Worm (Caenorhabditis elegans) whole organism, young adult: ENCODE measurements around the gene T27F7.12.

Experiments
- B0336.3 ChIP-seq: fragments of 200-800 bp; sonication (Bioruptor generic); IDR thresholded peaks from 2 replicates; pipeline ENCODE4 v1.3.6; 2022; ENCODE audit warnings: missing genetic modification characterization, missing compliant biosample characterization
- C06A6.2 ChIP-seq: fragments of 200-800 bp; sonication (Bioruptor generic); conservative IDR thresholded peaks from 2 replicates; pipeline ENCODE4 v1.3.6; 2022; ENCODE audit warnings: missing genetic modification characterization, missing compliant biosample characterization
- F22D6.2 ChIP-seq: sonication (generic microtip); optimal IDR thresholded peaks from 2 replicates; lab custom pipeline; 2016; ENCODE audit warnings: mild to moderate bottlenecking, missing genetic modification characterization, missing compliant biosample characterization
- F33H1.4 ChIP-seq: fragments of 200-800 bp; sonication (Bioruptor generic); IDR thresholded peaks from 2 replicates; pipeline ENCODE4 v1.3.6; 2022; ENCODE audit warnings: missing genetic modification reagents, missing genetic modification characterization, missing compliant biosample characterization
- F52B5.7 ChIP-seq: sonication (generic microtip); optimal IDR thresholded peaks from 2 replicates; lab custom pipeline; 2016; ENCODE audit warnings: mild to moderate bottlenecking, missing genetic modification characterization, missing compliant biosample characterization
- F55B11.4 ChIP-seq: sonication (generic microtip); optimal IDR thresholded peaks from 2 replicates; lab custom pipeline; 2016; ENCODE audit warnings: missing compliant biosample characterization, missing genetic modification characterization, borderline replicate concordance; ENCODE audit not compliant: insufficient read depth
- F57A8.1 ChIP-seq: fragments of 200-800 bp; sonication (Bioruptor generic); optimal IDR thresholded peaks from 2 replicates; lab custom pipeline; 2018; ENCODE audit warnings: mild to moderate bottlenecking, missing genetic modification characterization, moderate library complexity, missing compliant biosample characterization
- K11D2.4 ChIP-seq: fragments of 200-800 bp; sonication (Bioruptor generic); IDR thresholded peaks from 2 replicates; pipeline ENCODE4 v1.3.6; 2022; ENCODE audit warnings: missing genetic modification reagents, missing genetic modification characterization, missing compliant biosample characterization
- K12H6.12 ChIP-seq: fragments of 200-800 bp; sonication (Bioruptor generic); optimal IDR thresholded peaks from 2 replicates; lab custom pipeline; 2018; ENCODE audit warnings: mild to moderate bottlenecking, missing genetic modification characterization, missing compliant biosample characterization
- T07F8.4 ChIP-seq: sonication (generic microtip); optimal IDR thresholded peaks from 2 replicates; lab custom pipeline; 2016; ENCODE audit warnings: mild to moderate bottlenecking, missing genetic modification characterization, moderate library complexity, missing compliant biosample characterization
- Y67H2A.10 ChIP-seq: fragments of 200-800 bp; sonication (Bioruptor generic); conservative IDR thresholded peaks from 2 replicates; pipeline ENCODE4 v1.3.6; 2022; ENCODE audit warnings: missing genetic modification reagents, missing genetic modification characterization, missing compliant biosample characterization
- Y79H2A.3 ChIP-seq: fragments of 200-800 bp; sonication (Bioruptor generic); conservative IDR thresholded peaks from 2 replicates; pipeline ENCODE4 v1.3.6; 2022; ENCODE audit warnings: missing genetic modification reagents, missing genetic modification characterization, missing compliant biosample characterization
- Y95B8A.8 ChIP-seq: fragments of 200-800 bp; sonication (Bioruptor generic); IDR thresholded peaks from 2 replicates; pipeline ENCODE4 v1.3.6; 2022; ENCODE audit warnings: missing genetic modification reagents, missing genetic modification characterization, missing compliant biosample characterization
- akir-1 ChIP-seq: fragments of 200-800 bp; sonication (Bioruptor generic); optimal IDR thresholded peaks from 2 replicates; lab custom pipeline; 2018; ENCODE audit warnings: mild to moderate bottlenecking, missing genetic modification characterization, moderate library complexity, missing compliant biosample characterization
- atf-7 ChIP-seq: sonication (generic microtip); optimal IDR thresholded peaks from 2 replicates; lab custom pipeline; 2017; ENCODE audit warnings: mild to moderate bottlenecking, missing genetic modification characterization, missing compliant biosample characterization
- attf-3 ChIP-seq: fragments of 200-800 bp; sonication (Bioruptor generic); conservative IDR thresholded peaks from 2 replicates; pipeline ENCODE4 v1.3.6; 2022; ENCODE audit warnings: missing genetic modification reagents, missing genetic modification characterization, missing compliant biosample characterization
- attf-5 ChIP-seq: fragments of 200-800 bp; sonication (Bioruptor generic); optimal IDR thresholded peaks from 2 replicates; lab custom pipeline; 2018; ENCODE audit warnings: mild to moderate bottlenecking, missing genetic modification characterization, missing compliant biosample characterization
- attf-6 ChIP-seq: fragments of 200-800 bp; sonication (Bioruptor generic); IDR thresholded peaks from 2 replicates; pipeline ENCODE4 v1.3.6; 2022; ENCODE audit warnings: missing genetic modification reagents, missing genetic modification characterization, missing compliant biosample characterization
- ceh-58 ChIP-seq: fragments of 200-800 bp; sonication (Bioruptor generic); IDR thresholded peaks from 2 replicates; pipeline ENCODE4 v1.3.6; 2022; ENCODE audit warnings: missing genetic modification characterization, missing compliant biosample characterization
- chd-7 ChIP-seq: sonication (generic microtip); optimal IDR thresholded peaks from 2 replicates; lab custom pipeline; 2016; ENCODE audit warnings: mild to moderate bottlenecking, missing genetic modification characterization, moderate library complexity, missing compliant biosample characterization
- egl-18 ChIP-seq: fragments of 200-800 bp; sonication (Bioruptor generic); IDR thresholded peaks from 2 replicates; pipeline ENCODE4 v1.3.6; 2022; ENCODE audit warnings: missing genetic modification reagents, missing genetic modification characterization, missing compliant biosample characterization
- egl-44 ChIP-seq: fragments of 200-800 bp; sonication (Bioruptor generic); IDR thresholded peaks from 2 replicates; pipeline ENCODE4 v1.3.6; 2022; ENCODE audit warnings: missing genetic modification reagents, missing genetic modification characterization, missing compliant biosample characterization
- ekl-4 ChIP-seq: fragments of 200-800 bp; sonication (Bioruptor generic); IDR thresholded peaks from 2 replicates; pipeline ENCODE4 v1.3.6; 2022; ENCODE audit warnings: missing genetic modification reagents, missing genetic modification characterization, missing compliant biosample characterization
- fkh-3 ChIP-seq: sonication (generic microtip); optimal IDR thresholded peaks from 2 replicates; lab custom pipeline; 2016; ENCODE audit warnings: mild to moderate bottlenecking, missing genetic modification characterization, missing compliant biosample characterization
- hmg-20 ChIP-seq: fragments of 200-800 bp; sonication (Bioruptor generic); IDR thresholded peaks from 2 replicates; pipeline ENCODE4 v1.3.6; 2022; ENCODE audit warnings: missing genetic modification reagents, missing genetic modification characterization, missing compliant biosample characterization
- hrde-1 ChIP-seq: sonication (generic microtip); optimal IDR thresholded peaks from 2 replicates; lab custom pipeline; 2016; ENCODE audit warnings: missing genetic modification characterization, mild to moderate bottlenecking, missing compliant biosample characterization, moderate library complexity, missing genotype, missing genetic modification reagents, borderline replicate concordance
- hsf-1 ChIP-seq: fragments of 200-800 bp; sonication (Bioruptor generic); IDR thresholded peaks from 2 replicates; pipeline ENCODE4 v1.3.6; 2022; ENCODE audit warnings: missing genetic modification reagents, missing genetic modification characterization, missing compliant biosample characterization
- lag-1 ChIP-seq: fragments of 200-800 bp; sonication (Bioruptor generic); IDR thresholded peaks from 2 replicates; pipeline ENCODE4 v1.3.6; 2022; ENCODE audit warnings: missing genetic modification reagents, missing genetic modification characterization, missing compliant biosample characterization
- let-607 ChIP-seq, 2 experiments: fragments of 200-800 bp in 1 of 2; sonication (Bioruptor generic) in 1 of 2; sonication (generic microtip) in 1 of 2; optimal IDR thresholded peaks; 2 replicates each; lab custom pipeline; 2016 to 2018; ENCODE audit warnings: mild to moderate bottlenecking in 2 of 2, missing compliant biosample characterization in 2 of 2, missing genetic modification characterization in 2 of 2, moderate library complexity in 2 of 2, missing genotype in 1 of 2
- lsl-1 ChIP-seq: fragments of 200-800 bp; sonication (Bioruptor generic); optimal IDR thresholded peaks from 2 replicates; lab custom pipeline; 2018; ENCODE audit warnings: mild to moderate bottlenecking, missing genetic modification characterization, moderate library complexity, missing compliant biosample characterization
- madf-3 ChIP-seq: fragments of 200-800 bp; sonication (Bioruptor generic); IDR thresholded peaks from 2 replicates; pipeline ENCODE4 v1.3.6; 2022; ENCODE audit warnings: missing genetic modification reagents, missing genetic modification characterization, missing compliant biosample characterization
- mes-4 ChIP-seq: sonication (generic microtip); optimal IDR thresholded peaks from 2 replicates; lab custom pipeline; 2016; ENCODE audit warnings: missing genotype, missing genetic modification characterization, missing compliant biosample characterization
- nfyb-1 ChIP-seq: fragments of 200-800 bp; sonication (Bioruptor generic); IDR thresholded peaks from 2 replicates; pipeline ENCODE4 v1.3.6; 2022; ENCODE audit warnings: missing genetic modification reagents, missing genetic modification characterization, missing compliant biosample characterization
- nhr-120 ChIP-seq: fragments of 200-800 bp; sonication (Bioruptor generic); IDR thresholded peaks from 2 replicates; pipeline ENCODE4 v1.3.6; 2022; ENCODE audit warnings: missing genetic modification characterization, missing compliant biosample characterization
- nhr-179 ChIP-seq: sonication (generic microtip); optimal IDR thresholded peaks from 2 replicates; lab custom pipeline; 2016; ENCODE audit warnings: mild to moderate bottlenecking, missing genetic modification characterization, missing compliant biosample characterization
- repo-1 ChIP-seq: sonication (generic microtip); optimal IDR thresholded peaks from 2 replicates; lab custom pipeline; 2017; ENCODE audit warnings: mild to moderate bottlenecking, missing genetic modification characterization, missing compliant biosample characterization
- sdz-38 ChIP-seq: sonication (generic microtip); optimal IDR thresholded peaks from 2 replicates; lab custom pipeline; 2016; ENCODE audit warnings: missing genotype, missing genetic modification characterization, missing compliant biosample characterization
- sea-2 ChIP-seq: fragments of 200-800 bp; sonication (Bioruptor generic); IDR thresholded peaks from 2 replicates; pipeline ENCODE4 v1.3.6; 2022; ENCODE audit warnings: missing genetic modification characterization, missing compliant biosample characterization
- somi-1 ChIP-seq: fragments of 200-800 bp; sonication (Bioruptor generic); optimal IDR thresholded peaks from 2 replicates; lab custom pipeline; 2018; ENCODE audit warnings: mild to moderate bottlenecking, missing genetic modification characterization, missing compliant biosample characterization
- sptf-2 ChIP-seq: fragments of 200-800 bp; sonication (Bioruptor generic); optimal IDR thresholded peaks from 2 replicates; lab custom pipeline; 2018; ENCODE audit warnings: mild to moderate bottlenecking, missing genetic modification characterization, missing compliant biosample characterization
- tbp1 ChIP-seq: fragments of 200-800 bp; sonication (Bioruptor generic); optimal IDR thresholded peaks from 2 replicates; lab custom pipeline; 2018; ENCODE audit warnings: mild to moderate bottlenecking, missing genetic modification characterization, missing compliant biosample characterization
- zfh-2 ChIP-seq: fragments of 200-800 bp; sonication (Bioruptor generic); conservative IDR thresholded peaks from 2 replicates; pipeline ENCODE4 v1.3.6; 2022; ENCODE audit warnings: missing genetic modification reagents, missing genetic modification characterization, missing compliant biosample characterization
- zim-3 ChIP-seq: sonication (generic microtip); optimal IDR thresholded peaks from 2 replicates; lab custom pipeline; 2017; ENCODE audit warnings: mild to moderate bottlenecking, missing genetic modification characterization, moderate library complexity, missing compliant biosample characterization
- ztf-18 ChIP-seq: sonication (generic microtip); optimal IDR thresholded peaks from 2 replicates; lab custom pipeline; 2016; ENCODE audit warnings: missing genotype, mild to moderate bottlenecking, missing genetic modification characterization, missing compliant biosample characterization
- ztf-26 ChIP-seq: sonication (generic microtip); optimal IDR thresholded peaks from 2 replicates; lab custom pipeline; 2017; ENCODE audit warnings: missing genetic modification characterization, missing compliant biosample characterization
- ztf-28 ChIP-seq: fragments of 200-800 bp; sonication (Bioruptor generic); IDR thresholded peaks from 2 replicates; pipeline ENCODE4 v1.3.6; 2022; ENCODE audit warnings: missing genetic modification reagents, missing genetic modification characterization, missing compliant biosample characterization

Gene T27F7.12

DNA sequence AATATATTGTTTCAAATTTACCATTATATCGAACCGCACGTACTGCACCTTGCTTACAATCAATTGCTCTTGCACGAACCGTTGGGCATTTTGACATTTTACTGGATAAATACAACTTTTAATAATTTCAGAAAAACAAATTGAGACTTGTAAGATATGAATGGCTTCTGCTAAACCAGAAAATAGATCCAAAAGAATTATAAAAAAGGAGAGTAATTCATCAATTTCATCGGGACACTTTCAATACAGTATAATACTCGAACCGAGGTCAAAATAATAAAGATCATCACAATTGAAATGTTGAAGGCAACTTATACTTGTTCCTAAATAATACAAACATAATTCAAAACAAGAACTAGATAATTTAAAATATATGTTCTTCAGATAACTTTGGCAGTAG is 41.7 kb downstream of the T27F7.12 start, which contains the start of gene wdr-83:
TSS of gene wdr-83 (minus strand) at position 101 of the 400 bp plus-strand sequence.
- TF ChIP-seq C06A6.2 (GFP tag; lab: Robert Waterston, UW): no peak

DNA sequence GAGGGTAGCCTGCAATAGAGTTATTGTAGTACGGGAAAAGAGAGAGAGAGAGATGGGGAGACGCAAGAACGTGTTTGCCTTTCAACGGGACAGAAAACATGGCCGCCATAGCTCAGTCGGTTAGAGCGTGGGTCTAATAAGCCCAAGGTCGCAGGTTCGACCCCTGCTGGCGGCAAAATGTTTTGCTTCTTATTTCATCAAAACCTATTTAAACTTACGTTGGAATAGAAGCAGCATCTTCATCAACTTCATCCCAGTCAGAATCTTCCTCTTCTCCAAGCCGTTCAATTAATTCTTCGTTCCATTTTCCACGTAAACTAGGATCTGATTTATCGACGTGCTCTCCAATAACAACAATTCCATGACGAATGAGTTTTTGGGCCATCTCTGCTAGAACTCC is 42.8 kb downstream of the T27F7.12 start:
- TF ChIP-seq sea-2 (GFP tag; lab: Robert Waterston, UW) (no peak), B0336.3 (GFP tag; lab: Robert Waterston, UW) (peak; percentile 79), Y67H2A.10 (GFP tag; lab: Robert Waterston, UW) (no peak), ztf-26 (tag; lab: Kevin White, UChicago) (peak; percentile 45), F33H1.4 (GFP tag; lab: Robert Waterston, UW) (peak; percentile 60), F55B11.4 (tag; lab: Kevin White, UChicago) (no peak), attf-3 (peak; percentile 57; the same call in 1 of the 2 replicates), let-607 (tag; optimal IDR thresholded peaks at IDR 0.05; lab: Kevin White, UChicago) (peak in 1 of 2 experiments; percentile 1), zfh-2 (GFP tag; lab: Robert Waterston, UW) (no peak; the same call in 1 of the 2 replicates), attf-5 (GFP tag; lab: Kevin White, UChicago) (peak; percentile 67), lag-1 (GFP tag; lab: Robert Waterston, UW) (no peak), ceh-58 (GFP tag; lab: Robert Waterston, UW) (peak; percentile 69; the same call in 1 of the 2 replicates), F57A8.1 (GFP tag; lab: Kevin White, UChicago) (no peak), hrde-1 (peak; percentile 63), attf-6 (GFP tag; lab: Robert Waterston, UW) (peak; percentile 73), repo-1 (peak; percentile 44), nhr-179 (tag; lab: Kevin White, UChicago) (no peak), nfyb-1 (GFP tag; lab: Robert Waterston, UW) (peak; percentile 87), sptf-2 (GFP tag; lab: Kevin White, UChicago) (peak; percentile 30), somi-1 (GFP tag; lab: Kevin White, UChicago) (no peak), akir-1 (GFP tag; lab: Kevin White, UChicago) (peak; percentile 48), fkh-3 (no peak), egl-44 (GFP tag; lab: Robert Waterston, UW) (peak; percentile 79; the same call in 1 of the 2 replicates), F52B5.7 (tag; lab: Kevin White, UChicago) (peak; percentile 70), mes-4 (peak; percentile 72), chd-7 (tag; lab: Kevin White, UChicago) (peak; percentile 74), K12H6.12 (tag; lab: Kevin White, UChicago) (peak; percentile 36), hsf-1 (GFP tag; lab: Robert Waterston, UW) (0 out of 2 replicates have a peak, but pooled peaks have one; percentile 49), atf-7 (tag; lab: Kevin White, UChicago) (peak; percentile 53), lsl-1 (GFP tag; lab: Kevin White, UChicago) (peak; percentile 60), ekl-4 (GFP tag; lab: Robert Waterston, UW) (peak; percentile 63; the same call in 1 of the 2 replicates), madf-3 (GFP tag; lab: Robert Waterston, UW) (no peak), zim-3 (tag; lab: Kevin White, UChicago) (peak; percentile 53), K11D2.4 (no peak), tbp1 (GFP tag; lab: Kevin White, UChicago) (peak; percentile 98), T07F8.4 (tag; lab: Kevin White, UChicago) (peak; percentile 38), egl-18 (0 out of 2 replicates have a peak, but pooled peaks have one; percentile 19), ztf-18 (tag; lab: Kevin White, UChicago) (peak; percentile 55), ztf-28 (GFP tag; lab: Robert Waterston, UW) (0 out of 2 replicates have a peak, but pooled peaks have one; percentile 14), nhr-120 (0 out of 2 replicates have a peak, but pooled peaks have one; percentile 48), hmg-20 (peak; percentile 86), sdz-38 (tag; lab: Kevin White, UChicago) (no peak), F22D6.2 (no peak), Y79H2A.3 (GFP tag; lab: Robert Waterston, UW) (peak; percentile 45; the same call in 1 of the 2 replicates), Y95B8A.8 (GFP tag; lab: Robert Waterston, UW) (0 out of 2 replicates have a peak, but pooled peaks have one; percentile 45)
